Worm (Caenorhabditis elegans): Measurements from ENCODE around the gene Y54G2A.26.

Gene Y54G2A.26

ce11 chrIV:3032020-3032419 is 36.7 kb upstream of the Y54G2A.26 start:
- TF ChIP-seq nhr-237 (tag; optimal IDR thresholded peaks at IDR 0.05) (no peak), C34F6.9 (tag; optimal IDR thresholded peaks at IDR 0.05) (no peak), ztf-11 (tag; optimal IDR thresholded peaks at IDR 0.05) (no peak), R02D3.7 (tag; optimal IDR thresholded peaks at IDR 0.05) (no peak), nhr-21 (tag; optimal IDR thresholded peaks at IDR 0.05) (no peak), mab-5 (tag; optimal IDR thresholded peaks at IDR 0.05) (no peak), unc-39 (tag; optimal IDR thresholded peaks at IDR 0.05) (no peak), elt-1 (tag; optimal IDR thresholded peaks at IDR 0.05) (no peak), lin-11 (tag; optimal IDR thresholded peaks at IDR 0.05) (no peak)

ce11 chrIV:3029882-3030281 is 34.6 kb upstream of the Y54G2A.26 start:
- TF ChIP-seq ceh-82 (tag; optimal IDR thresholded peaks at IDR 0.05) (no peak), fos-1 (tag; optimal IDR thresholded peaks at IDR 0.05) (peak; percentile 72), lsy-2 (tag; optimal IDR thresholded peaks at IDR 0.05) (peak in 1 of 2 experiments; percentile 50), sma-9 (GFP tag; optimal IDR thresholded peaks at IDR 0.05) (peak; percentile 83), sma-9 (tag; optimal IDR thresholded peaks at IDR 0.05) (no peak), nhr-129 (tag; optimal IDR thresholded peaks at IDR 0.05) (peak; percentile 61), F13H6.1 (tag; optimal IDR thresholded peaks at IDR 0.05) (peak; percentile 71), peb-1 (tag; optimal IDR thresholded peaks at IDR 0.05) (no peak)

ce11 chrIV:3028842-3029241 is 33.6 kb upstream of the Y54G2A.26 start, which contains the start of gene ndnf-1:
Gene ndnf-1, minus strand, starts transcription at chrIV:3028942.
- TF ChIP-seq lsy-2 (tag; optimal IDR thresholded peaks at IDR 0.05) (no peak), Y55F3AM.14 (GFP tag; optimal IDR thresholded peaks at IDR 0.05) (no peak), unc-62 (GFP tag; optimal IDR thresholded peaks at IDR 0.05) (no peak), nhr-21 (tag; optimal IDR thresholded peaks at IDR 0.05) (no peak), ztf-4 (tag; optimal IDR thresholded peaks at IDR 0.05) (no peak), ZK546.5 (tag; optimal IDR thresholded peaks at IDR 0.05) (no peak), nhr-77 (tag; optimal IDR thresholded peaks at IDR 0.05) (no peak), sma-3 (GFP tag; optimal IDR thresholded peaks at IDR 0.05) (no peak), skn-1 (tag; optimal IDR thresholded peaks at IDR 0.05) (no peak), nhr-25 (tag; optimal IDR thresholded peaks at IDR 0.05) (no peak), nhr-129 (tag; optimal IDR thresholded peaks at IDR 0.05) (no peak), ceh-16 (tag; optimal IDR thresholded peaks at IDR 0.05) (no peak), nhr-11 (tag; optimal IDR thresholded peaks at IDR 0.05) (no peak), crh-2 (tag; optimal IDR thresholded peaks at IDR 0.05) (no peak), egl-27 (tag; optimal IDR thresholded peaks at IDR 0.05) (no peak), ztf-11 (tag; optimal IDR thresholded peaks at IDR 0.05) (no peak)

- no peak for TF ChIP-seq elt-1 (tag; optimal IDR thresholded peaks at IDR 0.05)
- peak; percentile 82 for TF ChIP-seq sma-9 (GFP tag; optimal IDR thresholded peaks at IDR 0.05)
- no peak for TF ChIP-seq sma-9 (tag; optimal IDR thresholded peaks at IDR 0.05)
- no peak for TF ChIP-seq ztf-1 (GFP tag; conservative IDR thresholded peaks at IDR 0.05)
- no peak for TF ChIP-seq ceh-16 (tag; optimal IDR thresholded peaks at IDR 0.05)
- TF ChIP-seq nhr-77 (tag; optimal IDR thresholded peaks at IDR 0.05): no peak
- peak; percentile 36 for TF ChIP-seq C34F6.9 (tag; optimal IDR thresholded peaks at IDR 0.05)
- TF ChIP-seq ztf-4 (tag; optimal IDR thresholded peaks at IDR 0.05): peak; percentile 49
- TF ChIP-seq nhr-129 (tag; optimal IDR thresholded peaks at IDR 0.05): peak; percentile 61
- peak; percentile 61 for TF ChIP-seq F13H6.1 (tag; optimal IDR thresholded peaks at IDR 0.05)
- peak in 1 of 2 experiments; percentile 50 for TF ChIP-seq lsy-2 (tag; optimal IDR thresholded peaks at IDR 0.05)
These were observed 30.8 kb upstream of the Y54G2A.26 start for ce11 chrIV:3025874-3026609.

ce11 chrIV:3019438-3019837 is 24.2 kb upstream of the Y54G2A.26 start, which contains the start of gene lin-22:
Gene lin-22, plus strand, starts transcription at chrIV:3019738.
- TF ChIP-seq elt-3 (tag; optimal IDR thresholded peaks at IDR 0.05) (no peak), lin-13 (GFP tag; optimal IDR thresholded peaks at IDR 0.05) (no peak), mbf-1 (tag; optimal IDR thresholded peaks at IDR 0.05) (no peak), nhr-10 (tag; optimal IDR thresholded peaks at IDR 0.05) (no peak), nhr-25 (tag; optimal IDR thresholded peaks at IDR 0.05) (no peak), sma-3 (GFP tag; optimal IDR thresholded peaks at IDR 0.05) (no peak), lin-39 (tag; optimal IDR thresholded peaks at IDR 0.05) (no peak), ceh-82 (tag; optimal IDR thresholded peaks at IDR 0.05) (no peak)

Measured in whole organism, L2 larva.